Fruit fly (Drosophila melanogaster): ENCODE measurements around the gene Stt3A.

DNA sequence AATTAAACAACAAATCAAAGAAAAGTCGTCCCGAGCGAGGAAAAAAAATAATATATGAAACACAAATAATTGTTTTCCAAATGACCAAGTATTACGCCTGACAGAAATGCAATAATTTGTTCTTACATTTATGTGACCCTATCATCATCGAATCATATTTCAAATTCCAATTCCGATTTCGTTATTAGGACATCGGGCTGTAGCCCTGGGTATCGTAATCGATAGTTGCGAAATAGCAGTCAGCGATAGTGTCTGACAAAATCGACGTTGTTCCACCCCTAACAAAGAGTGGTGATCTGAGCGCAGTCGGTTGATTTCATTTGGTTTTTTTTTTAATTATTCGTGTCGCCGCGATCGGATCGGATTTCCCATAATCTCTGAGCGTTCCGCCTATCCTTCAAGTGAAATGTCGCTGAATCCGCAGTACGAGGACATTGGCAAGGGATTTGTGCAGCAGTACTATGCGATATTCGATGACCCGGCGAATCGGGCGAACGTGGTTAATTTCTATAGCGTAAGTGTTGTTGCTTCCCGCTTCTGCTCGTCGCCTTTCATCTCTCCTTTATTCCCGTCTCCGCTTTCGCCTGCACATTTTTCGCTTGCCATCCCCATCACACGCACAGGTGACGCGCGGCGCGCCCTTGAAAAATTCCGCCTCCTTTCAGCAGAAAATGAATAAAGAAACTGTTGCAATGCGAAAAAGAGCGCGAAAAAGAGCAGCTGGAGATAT lies 18.4 kb downstream of the Stt3A start, which contains the start of gene Ntf-2:
- TF ChIP-seq Jarid2 (GFP tag; optimal IDR thresholded peaks at IDR 0.05) (no peak), Hr39 (optimal IDR thresholded peaks at IDR 0.05) (no peak), CoRest (tag; optimal IDR thresholded peaks at IDR 0.05) (peak; percentile 8), hkb (optimal IDR thresholded peaks at IDR 0.05) (no peak), hkb (GFP tag; IDR thresholded peaks at IDR 0.05) (no peak), CG17359 (tag; optimal IDR thresholded peaks at IDR 0.05) (no peak), CG30431 (GFP tag; optimal IDR thresholded peaks at IDR 0.05) (no peak), abd-A (tag; optimal IDR thresholded peaks at IDR 0.05) (no peak), Optix (GFP tag; IDR thresholded peaks at IDR 0.05) (no peak), Asciz (GFP tag; optimal IDR thresholded peaks at IDR 0.05) (no peak), CG6854 (GFP tag; optimal IDR thresholded peaks at IDR 0.05) (no peak), CG7928 (GFP tag; optimal IDR thresholded peaks at IDR 0.05) (peak; percentile 86)
